Fruit fly (Drosophila melanogaster): ENCODE results near the gene CG10859.

- TF ChIP-seq psq (optimal IDR thresholded peaks at IDR 0.05), result no peak
- no peak for TF ChIP-seq h (optimal IDR thresholded peaks at IDR 0.05)
- TF ChIP-seq Sin3A (optimal IDR thresholded peaks at IDR 0.05), result no peak
- no peak for TF ChIP-seq ttk (optimal IDR thresholded peaks at IDR 0.05)
- TF ChIP-seq insv (optimal IDR thresholded peaks at IDR 0.05), result no peak
- TF ChIP-seq Myc (optimal IDR thresholded peaks at IDR 0.05), result no peak
Observed at dm6 chr2L:13368940-13369339, 29.5 kb downstream of the CG10859 start, which contains the start of gene CG31855.

Measured in Kc167 (cell line).